Fruit fly (Drosophila melanogaster): ENCODE measurements around the gene Mob2.

Mob2 gene

dm6 chr3L:11550359-11551056 is 11.5 kb downstream of the Mob2 start (continued):
- TF ChIP-seq vfl (GFP tag; optimal IDR thresholded peaks at IDR 0.05) (no peak), pita (GFP tag; optimal IDR thresholded peaks at IDR 0.05) (no peak), CG43689 (GFP tag; IDR thresholded peaks at IDR 0.05) (no peak), Dbx (GFP tag; IDR thresholded peaks at IDR 0.05) (0 out of 3 replicates have a peak, but pooled peaks have one; percentile 40), CG10431 (GFP tag; optimal IDR thresholded peaks at IDR 0.05) (peak; percentile 7), da (GFP tag; optimal IDR thresholded peaks at IDR 0.05) (no peak), crol (GFP tag; IDR thresholded peaks at IDR 0.05) (peak; percentile 52), CG9932 (GFP tag; IDR thresholded peaks at IDR 0.05) (peak; percentile 29; the same call in 1 of the 2 replicates), Atf6 (GFP tag; IDR thresholded peaks at IDR 0.05) (no peak), chinmo (GFP tag; IDR thresholded peaks at IDR 0.05; ENCODE audit: partially characterized antibody) (peak; percentile 93), kah (GFP tag; optimal IDR thresholded peaks at IDR 0.05) (no peak)

dm6 chr3L:11549432-11549831 is 12.6 kb downstream of the Mob2 start:
- TF ChIP-seq Drgx (GFP tag; IDR thresholded peaks at IDR 0.05) (0 out of 2 replicates have a peak, but pooled peaks have one; percentile 28), ttk (GFP tag; IDR thresholded peaks at IDR 0.05) (no peak), zf30C (GFP tag; optimal IDR thresholded peaks at IDR 0.05) (no peak), Hr39 (optimal IDR thresholded peaks at IDR 0.05) (peak; percentile 74), CG4360 (GFP tag; IDR thresholded peaks at IDR 0.05) (no peak), Ptx1 (GFP tag; IDR thresholded peaks at IDR 0.05) (no peak), cwo (GFP tag; optimal IDR thresholded peaks at IDR 0.05) (no peak), ci (GFP tag; IDR thresholded peaks at IDR 0.05) (0 out of 3 replicates have a peak, but pooled peaks have one; percentile 24), hth (optimal IDR thresholded peaks at IDR 0.05) (no peak)

- no peak for TF ChIP-seq CG7745 (tag; optimal IDR thresholded peaks at IDR 0.05)
- peak; percentile 16 for TF ChIP-seq Med (GFP tag)
- no peak for TF ChIP-seq CG10959 (GFP tag; IDR thresholded peaks at IDR 0.05)
- no peak for TF ChIP-seq ind (GFP tag; optimal IDR thresholded peaks at IDR 0.05)
- peak; percentile 27; the same call in 1 of the 2 replicates for TF ChIP-seq crol (GFP tag; IDR thresholded peaks at IDR 0.05)
- TF ChIP-seq MTF-1 (GFP tag; optimal IDR thresholded peaks at IDR 0.05; ENCODE audit: borderline replicate concordance), result no peak
- TF ChIP-seq Ets65A (GFP tag), result peak; percentile 52
- TF ChIP-seq so (GFP tag; IDR thresholded peaks at IDR 0.05), result 0 out of 3 replicates have a peak, but pooled peaks have one; percentile 60
- no peak for TF ChIP-seq CkIIα-i1 (GFP tag; IDR thresholded peaks at IDR 0.05)
- no peak for TF ChIP-seq Xbp1 (GFP tag; optimal IDR thresholded peaks at IDR 0.05)
- TF ChIP-seq Fer3 (tag; optimal IDR thresholded peaks at IDR 0.05), result no peak
- no peak for TF ChIP-seq CG6689 (GFP tag; IDR thresholded peaks at IDR 0.05)
- no peak for TF ChIP-seq lola (GFP tag; optimal IDR thresholded peaks at IDR 0.05)
- no peak for TF ChIP-seq nom (GFP tag; optimal IDR thresholded peaks at IDR 0.05)
- no peak for TF ChIP-seq otp (GFP tag; IDR thresholded peaks at IDR 0.05)
- no peak for TF ChIP-seq CG8478 (optimal IDR thresholded peaks at IDR 0.05)
- no peak for TF ChIP-seq gro (GFP tag; optimal IDR thresholded peaks at IDR 0.05)
- no peak for TF ChIP-seq CG16863 (GFP tag; optimal IDR thresholded peaks at IDR 0.05)
- TF ChIP-seq CG34376 (GFP tag; optimal IDR thresholded peaks at IDR 0.05), result no peak
- no peak for TF ChIP-seq Dbx (GFP tag; IDR thresholded peaks at IDR 0.05)
- no peak for TF ChIP-seq lov (optimal IDR thresholded peaks at IDR 0.05)
- 0 out of 3 replicates have a peak, but pooled peaks have one; percentile 33 for TF ChIP-seq lov (GFP tag; IDR thresholded peaks at IDR 0.05)
- TF ChIP-seq CG32767 (GFP tag; IDR thresholded peaks at IDR 0.05), result no peak
- no peak for TF ChIP-seq Stat92E (GFP tag; optimal IDR thresholded peaks at IDR 0.05)
- TF ChIP-seq HLHmδ (GFP tag; optimal IDR thresholded peaks at IDR 0.05), result no peak
- no peak for TF ChIP-seq BtbVII (GFP tag; optimal IDR thresholded peaks at IDR 0.05)
- no peak for TF ChIP-seq CG2199 (GFP tag; IDR thresholded peaks at IDR 0.05)
- TF ChIP-seq CrebB (tag; optimal IDR thresholded peaks at IDR 0.05), result no peak
- no peak for TF ChIP-seq tup (GFP tag; optimal IDR thresholded peaks at IDR 0.05)
- no peak for TF ChIP-seq CG15479 (GFP tag; optimal IDR thresholded peaks at IDR 0.05)
- TF ChIP-seq Sox100B (GFP tag; optimal IDR thresholded peaks at IDR 0.05), result no peak
Observed at dm6 chr3L:11548009-11548408, 14.0 kb downstream of the Mob2 start.

Measured in whole organism, embryonic.